Worm (Caenorhabditis elegans): Measurements from ENCODE around the gene C35A5.3.

C35A5.3 gene

ce11 chrV:10468190-10468589 is 33.0 kb downstream of the C35A5.3 start, which contains the start of gene egl-9:
Gene egl-9 (plus strand): TSS chrV:10468517.
- TF ChIP-seq nfya-1 (tag; optimal IDR thresholded peaks at IDR 0.05; ENCODE audit: insufficient read depth) = peak; percentile 31
- TF ChIP-seq pqm-1 (tag; optimal IDR thresholded peaks at IDR 0.05) = peak; percentile 61
- peak; percentile 83 for TF ChIP-seq elt-2 (tag; optimal IDR thresholded peaks at IDR 0.05)
- peak; percentile 84 for TF ChIP-seq ama-1 (optimal IDR thresholded peaks at IDR 0.05)
- TF ChIP-seq pha-4 (tag; optimal IDR thresholded peaks at IDR 0.05) = peak; percentile 70
- no peak for TF ChIP-seq nhr-23 (tag; optimal IDR thresholded peaks at IDR 0.05)
- no peak for TF ChIP-seq ztf-11 (tag; optimal IDR thresholded peaks at IDR 0.05)
- TF ChIP-seq eor-1 (tag; optimal IDR thresholded peaks at IDR 0.05) = no peak

ce11 chrV:10467659-10468058 is 33.5 kb downstream of the C35A5.3 start:
- TF ChIP-seq pqm-1 (tag; optimal IDR thresholded peaks at IDR 0.05) = no peak
- no peak for TF ChIP-seq sea-2 (GFP tag; optimal IDR thresholded peaks at IDR 0.05)
- TF ChIP-seq unc-39 (tag; optimal IDR thresholded peaks at IDR 0.05) = no peak

ce11 chrV:10467104-10467503 is 34.1 kb downstream of the C35A5.3 start:
- peak; percentile 20 for TF ChIP-seq nfya-1 (tag; optimal IDR thresholded peaks at IDR 0.05; ENCODE audit: insufficient read depth)
- TF ChIP-seq lin-39 (tag; optimal IDR thresholded peaks at IDR 0.05) = no peak

- TF ChIP-seq nhr-67 (tag; optimal IDR thresholded peaks at IDR 0.05) (no peak), elt-2 (tag; optimal IDR thresholded peaks at IDR 0.05) (peak; percentile 85), unc-62 (GFP tag; optimal IDR thresholded peaks at IDR 0.05) (peak; percentile 86), nhr-11 (tag; optimal IDR thresholded peaks at IDR 0.05) (peak; percentile 92), pqm-1 (tag; optimal IDR thresholded peaks at IDR 0.05) (peak; percentile 96), lin-39 (tag; optimal IDR thresholded peaks at IDR 0.05) (peak; percentile 94), egl-5 (tag; optimal IDR thresholded peaks at IDR 0.05) (peak; percentile 85), elt-1 (tag; optimal IDR thresholded peaks at IDR 0.05) (peak; percentile 50), lin-15B (tag; optimal IDR thresholded peaks at IDR 0.05) (peak; percentile 73), elt-3 (tag; optimal IDR thresholded peaks at IDR 0.05) (peak in 2 of 3 experiments; percentile 80 to 91), ceh-16 (tag; optimal IDR thresholded peaks at IDR 0.05) (peak; percentile 28), nhr-12 (tag; optimal IDR thresholded peaks at IDR 0.05) (no peak), ceh-82 (tag; optimal IDR thresholded peaks at IDR 0.05) (peak; percentile 53), jun-1 (tag; optimal IDR thresholded peaks at IDR 0.05) (peak; percentile 94), nhr-237 (tag; optimal IDR thresholded peaks at IDR 0.05) (no peak), nhr-76 (tag; optimal IDR thresholded peaks at IDR 0.05) (peak; percentile 65), fkh-2 (tag; optimal IDR thresholded peaks at IDR 0.05) (no peak), pha-4 (tag; optimal IDR thresholded peaks at IDR 0.05) (peak; percentile 99), R02D3.7 (tag; optimal IDR thresholded peaks at IDR 0.05) (peak; percentile 78), nhr-77 (tag; optimal IDR thresholded peaks at IDR 0.05) (no peak), fkh-10 (GFP tag; optimal IDR thresholded peaks at IDR 0.05) (peak; percentile 89), ceh-9 (tag; optimal IDR thresholded peaks at IDR 0.05) (no peak), sea-2 (GFP tag; optimal IDR thresholded peaks at IDR 0.05) (no peak), aly-2 (tag; optimal IDR thresholded peaks at IDR 0.05) (no peak), nhr-28 (tag; optimal IDR thresholded peaks at IDR 0.05) (no peak), ztf-4 (tag; optimal IDR thresholded peaks at IDR 0.05) (peak; percentile 84), skn-1 (tag; optimal IDR thresholded peaks at IDR 0.05) (peak; percentile 44), tbx-2 (tag; optimal IDR thresholded peaks at IDR 0.05) (peak; percentile 81), ama-1 (optimal IDR thresholded peaks at IDR 0.05) (peak; percentile 82), unc-39 (tag; optimal IDR thresholded peaks at IDR 0.05) (no peak), mml-1 (tag; optimal IDR thresholded peaks at IDR 0.05) (peak; percentile 72), ceh-28 (tag; optimal IDR thresholded peaks at IDR 0.05) (peak; percentile 87), snpc-4 (tag; optimal IDR thresholded peaks at IDR 0.05) (peak; percentile 70), hmg-11 (tag; optimal IDR thresholded peaks at IDR 0.05) (peak; percentile 87), nfya-1 (tag; optimal IDR thresholded peaks at IDR 0.05; ENCODE audit: insufficient read depth) (peak; percentile 95), zag-1 (tag; optimal IDR thresholded peaks at IDR 0.05) (peak; percentile 58), ztf-11 (tag; optimal IDR thresholded peaks at IDR 0.05) (no peak), nhr-23 (tag; optimal IDR thresholded peaks at IDR 0.05) (peak; percentile 96), mdl-1 (tag; optimal IDR thresholded peaks at IDR 0.05) (peak; percentile 98), eor-1 (tag; optimal IDR thresholded peaks at IDR 0.05) (no peak), nhr-43 (tag; optimal IDR thresholded peaks at IDR 0.05; ENCODE audit: poor library complexity, severe bottlenecking) (peak; percentile 93), daf-12 (tag; optimal IDR thresholded peaks at IDR 0.05) (peak; percentile 22), egl-27 (tag; optimal IDR thresholded peaks at IDR 0.05) (peak; percentile 84), fos-1 (tag; optimal IDR thresholded peaks at IDR 0.05) (peak; percentile 79), nhr-25 (tag; optimal IDR thresholded peaks at IDR 0.05) (peak; percentile 99), ZK546.5 (tag; optimal IDR thresholded peaks at IDR 0.05) (no peak)
Measured at ce11 chrV:10466607-10467092, 34.5 kb downstream of the C35A5.3 start.

All from whole organism, L3 larva.